Fruit fly (Drosophila melanogaster): ENCODE results near the gene Ugt305A1.
A peak's percentile ranks its signal among the peaks of the same experiment; 100 is the strongest.

Gene Ugt305A1

DNA sequence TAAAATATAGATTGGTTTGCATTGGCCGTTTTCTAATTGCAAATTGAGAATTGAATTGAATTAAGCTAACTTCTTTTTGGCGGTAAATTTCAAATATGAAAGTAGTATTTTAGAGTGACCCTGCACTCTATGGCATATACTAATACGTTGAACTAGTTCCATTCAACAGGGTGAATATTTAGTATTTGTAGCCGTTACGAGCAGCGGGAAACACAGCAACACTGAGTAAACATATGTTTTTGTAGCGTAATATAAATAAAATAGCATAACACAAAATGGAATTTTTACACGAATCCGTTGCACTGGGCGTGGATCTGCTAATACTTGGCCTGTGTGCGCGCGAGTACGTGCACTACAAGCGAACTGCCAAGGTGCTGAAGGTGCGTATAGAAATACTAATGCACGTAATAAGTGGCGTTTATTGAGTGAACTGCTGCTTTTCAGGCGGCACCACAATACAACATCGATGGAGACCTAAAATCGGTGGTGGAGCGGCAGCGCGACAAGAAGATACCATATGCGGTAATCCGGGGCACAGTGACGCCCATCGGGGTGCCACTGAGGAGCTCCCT, 38.2 kb upstream of the Ugt305A1 start, which contains the start of gene Mul1:
TSS of gene Mul1 (plus strand) at position 198 of the 572 bp plus-strand sequence.
- no peak for TF ChIP-seq Myc (optimal IDR thresholded peaks at IDR 0.05)
- TF ChIP-seq foxo (GFP tag; optimal IDR thresholded peaks at IDR 0.05): no peak
- TF ChIP-seq dmrt93B (GFP tag; optimal IDR thresholded peaks at IDR 0.05): no peak
- TF ChIP-seq CrebA (GFP tag; optimal IDR thresholded peaks at IDR 0.05; ENCODE audit: borderline replicate concordance): no peak
- TF ChIP-seq Rel (GFP tag; optimal IDR thresholded peaks at IDR 0.05): no peak
- TF ChIP-seq Rel (tag; optimal IDR thresholded peaks at IDR 0.05): no peak
- TF ChIP-seq dsf (GFP tag; optimal IDR thresholded peaks at IDR 0.05; ENCODE audit: borderline replicate concordance): no peak

- no peak for TF ChIP-seq brk (GFP tag; optimal IDR thresholded peaks at IDR 0.05)
- no peak for TF ChIP-seq h (GFP tag; optimal IDR thresholded peaks at IDR 0.05)
- TF ChIP-seq sage (GFP tag; optimal IDR thresholded peaks at IDR 0.05): no peak
- no peak for TF ChIP-seq lola (GFP tag; optimal IDR thresholded peaks at IDR 0.05)
- no peak for TF ChIP-seq woc (GFP tag; optimal IDR thresholded peaks at IDR 0.05)
- TF ChIP-seq ey (GFP tag; optimal IDR thresholded peaks at IDR 0.05): no peak
- TF ChIP-seq Jra (GFP tag; optimal IDR thresholded peaks at IDR 0.05): no peak
- TF ChIP-seq Hr78 (GFP tag; optimal IDR thresholded peaks at IDR 0.05): no peak
- no peak for TF ChIP-seq Myc (optimal IDR thresholded peaks at IDR 0.05)
- no peak for TF ChIP-seq psq (GFP tag; optimal IDR thresholded peaks at IDR 0.05)
- TF ChIP-seq tai (GFP tag; optimal IDR thresholded peaks at IDR 0.05): no peak
- TF ChIP-seq br (GFP tag; optimal IDR thresholded peaks at IDR 0.05): no peak
- no peak for TF ChIP-seq fru (GFP tag; optimal IDR thresholded peaks at IDR 0.05)
- TF ChIP-seq usp (GFP tag; optimal IDR thresholded peaks at IDR 0.05): no peak
These were observed 35.1 kb upstream of the Ugt305A1 start for dm6 chr3L:4024464-4024863.

dm6 chr3L:4025738-4026505, 33.6 kb upstream of the Ugt305A1 start, which contains the start of gene CG11594:
TSS of gene CG11594 (minus strand) at chr3L:4026011.
- TF ChIP-seq Hr83 (GFP tag; optimal IDR thresholded peaks at IDR 0.05; ENCODE audit: poor library complexity, severe bottlenecking): peak; percentile 40
- peak; percentile 27 for TF ChIP-seq rgr (GFP tag; optimal IDR thresholded peaks at IDR 0.05)
- TF ChIP-seq usp (GFP tag; optimal IDR thresholded peaks at IDR 0.05): no peak

- TF ChIP-seq dl (GFP tag; optimal IDR thresholded peaks at IDR 0.05; ENCODE audit: insufficient read depth in 1 of 2, partially characterized antibody in 2 of 2) (no peak), woc (GFP tag; optimal IDR thresholded peaks at IDR 0.05) (no peak), sage (GFP tag; optimal IDR thresholded peaks at IDR 0.05) (no peak), OdsH (GFP tag; optimal IDR thresholded peaks at IDR 0.05) (no peak), br (GFP tag; optimal IDR thresholded peaks at IDR 0.05) (no peak), foxo (GFP tag; optimal IDR thresholded peaks at IDR 0.05) (no peak), fru (GFP tag; optimal IDR thresholded peaks at IDR 0.05) (no peak)
These were observed 33.1 kb upstream of the Ugt305A1 start, which contains the start of gene Gr64a for dm6 chr3L:4026506-4026868. TSS of gene Gr64a (plus strand) at chr3L:4026769.

DNA sequence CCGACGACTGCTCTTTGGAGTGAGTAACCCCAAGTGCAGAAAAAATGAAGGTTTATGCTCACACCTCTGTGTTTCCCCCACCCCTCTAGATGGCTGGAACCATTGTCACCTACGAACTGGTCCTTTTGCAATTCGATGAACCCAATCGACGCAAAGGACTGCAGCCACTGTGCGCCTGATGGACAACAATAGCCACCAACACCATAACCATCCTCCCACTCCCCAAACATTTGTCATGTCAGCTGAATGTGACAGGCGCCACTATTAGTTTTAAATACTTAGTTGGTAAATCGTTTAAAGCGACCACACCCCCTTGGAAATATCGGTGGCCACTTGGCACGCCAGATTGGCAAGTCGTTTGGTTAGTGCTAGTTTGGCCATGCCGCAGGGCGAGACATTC, 31.3 kb upstream of the Ugt305A1 start, which contains the start of the genes Gr64b and Gr64c:
TSS of gene Gr64b (plus strand) at position 301 of the 400 bp plus-strand sequence.
TSS of gene Gr64c (plus strand) at position 301 of the 400 bp plus-strand sequence.
- no peak for TF ChIP-seq Jra (GFP tag; optimal IDR thresholded peaks at IDR 0.05)

DNA sequence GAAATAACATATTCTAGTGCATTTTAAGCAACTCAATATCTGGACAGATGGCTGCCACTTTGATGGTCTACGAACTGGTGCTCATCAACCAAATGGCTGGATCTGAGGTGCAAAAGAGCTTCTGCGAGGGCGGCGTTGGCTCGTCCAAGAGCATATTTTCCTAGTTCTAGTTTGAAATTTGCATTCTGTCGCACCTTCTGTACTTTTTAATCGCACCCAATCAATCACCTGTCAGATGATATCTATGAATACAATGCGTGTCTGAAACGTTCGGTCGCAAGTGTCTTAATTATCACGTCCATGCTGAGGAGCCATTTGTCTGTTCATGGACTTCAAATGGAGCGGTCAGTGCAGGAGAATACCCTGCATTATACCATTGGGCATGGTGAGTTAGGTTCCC, 27.8 kb upstream of the Ugt305A1 start, which contains the start of the genes Gr64d and Gr64e:
TSS of gene Gr64d (plus strand) at position 301 of the 400 bp plus-strand sequence.
TSS of gene Gr64e (plus strand) at position 380 of the 400 bp plus-strand sequence.
- TF ChIP-seq HLH106 (tag; optimal IDR thresholded peaks at IDR 0.05) (no peak), GATAd (GFP tag; optimal IDR thresholded peaks at IDR 0.05) (no peak), Abd-B (GFP tag; optimal IDR thresholded peaks at IDR 0.05) (no peak), Jra (GFP tag; optimal IDR thresholded peaks at IDR 0.05) (no peak), usp (GFP tag; optimal IDR thresholded peaks at IDR 0.05) (no peak), N (GFP tag; optimal IDR thresholded peaks at IDR 0.05) (no peak), br (GFP tag; optimal IDR thresholded peaks at IDR 0.05) (no peak), pan (optimal IDR thresholded peaks at IDR 0.05) (no peak), Hr83 (GFP tag; optimal IDR thresholded peaks at IDR 0.05; ENCODE audit: poor library complexity, severe bottlenecking) (no peak), Dif (GFP tag; optimal IDR thresholded peaks at IDR 0.05; ENCODE audit: partially characterized antibody) (no peak), tai (GFP tag; optimal IDR thresholded peaks at IDR 0.05) (no peak), Dfd (GFP tag; optimal IDR thresholded peaks at IDR 0.05) (no peak), sage (GFP tag; optimal IDR thresholded peaks at IDR 0.05) (no peak), fru (GFP tag; optimal IDR thresholded peaks at IDR 0.05) (no peak), ey (GFP tag; optimal IDR thresholded peaks at IDR 0.05) (no peak), Sp1 (GFP tag; optimal IDR thresholded peaks at IDR 0.05) (no peak), Vsx2 (GFP tag; optimal IDR thresholded peaks at IDR 0.05; ENCODE audit: partially characterized antibody) (no peak), foxo (GFP tag; optimal IDR thresholded peaks at IDR 0.05) (no peak), dl (GFP tag; optimal IDR thresholded peaks at IDR 0.05; ENCODE audit: insufficient read depth in 1 of 2, partially characterized antibody in 2 of 2) (no peak)

All from whole organism, wandering third instar larva.